Worm (Caenorhabditis elegans) whole organism, L4/young adult: Measurements from ENCODE around the gene hsp-16.2.
"Not testable (repeated sequence)": the region's sequence is repeated elsewhere in the genome, so short reads cannot be mapped to it uniquely, and the experiment has no call there.

ENCODE experiments used
- W03F9.2 ChIP-seq: fragments of 150-350 bp; optimal IDR thresholded peaks from 2 replicates; lab custom pipeline; 2014; ENCODE audit warnings: missing biosample characterization, missing genetic modification characterization
- dao-5 ChIP-seq: sonication (generic microtip); optimal IDR thresholded peaks from 2 replicates; lab custom pipeline; 2016; ENCODE audit warnings: missing genotype, missing genetic modification characterization, moderate library complexity, missing compliant biosample characterization
- him-1 ChIP-seq: sonication (generic microtip); optimal IDR thresholded peaks from 2 replicates; lab custom pipeline; 2016; ENCODE audit warnings: missing genotype, missing genetic modification reagents, missing genetic modification characterization, missing compliant biosample characterization

Gene hsp-16.2

DNA sequence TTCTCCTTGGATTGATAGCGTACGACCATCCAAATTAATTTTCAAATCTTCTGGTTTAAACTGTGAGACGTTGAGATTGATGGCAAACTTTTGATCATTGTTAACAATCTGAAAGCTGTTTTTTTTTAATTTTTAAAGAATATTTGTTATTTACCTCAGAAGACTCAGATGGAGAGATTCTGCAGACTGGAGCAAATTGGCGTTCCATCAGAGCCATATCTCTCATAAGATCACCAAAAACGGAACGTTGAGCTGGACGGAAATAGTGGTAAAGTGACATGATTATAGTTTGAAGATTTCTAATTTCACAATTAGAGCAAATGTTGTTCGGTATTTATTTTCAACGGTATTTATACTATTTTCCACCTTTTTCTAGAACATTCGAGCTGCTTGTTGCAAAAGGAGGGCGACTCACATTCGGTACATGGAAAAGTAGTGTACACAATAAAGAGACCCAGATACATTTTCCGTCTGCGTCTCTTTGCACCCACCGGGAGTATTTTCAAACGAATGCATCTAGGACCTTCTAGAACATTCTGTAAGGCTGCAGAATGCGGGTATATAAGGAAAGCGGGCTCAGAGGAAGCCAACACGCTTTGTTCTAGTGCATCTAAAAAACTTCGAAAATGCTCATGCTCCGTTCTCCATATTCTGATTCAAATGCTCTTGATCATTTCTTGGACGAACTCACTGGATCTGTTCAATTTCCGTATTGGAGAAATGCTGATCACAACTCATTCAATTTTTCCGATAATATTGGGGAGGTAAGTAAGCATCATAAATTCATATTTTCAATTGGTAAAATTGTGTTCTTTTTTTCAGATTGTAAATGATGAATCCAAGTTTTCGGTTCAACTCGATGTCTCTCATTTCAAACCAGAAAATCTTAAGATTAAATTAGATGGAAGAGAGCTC lies at the start of gene hsp-16.2, which contains the start of gene hsp-16.41:
hsp-16.2 (minus strand) TSS at position 313 of the 915 bp plus-strand sequence.
hsp-16.41 (plus strand) TSS at position 534 of the 915 bp plus-strand sequence.
- TF ChIP-seq W03F9.2 (tag; lab: Kevin White, UChicago) (peak; percentile 6), him-1 (tag; lab: Kevin White, UChicago) (no peak)

DNA sequence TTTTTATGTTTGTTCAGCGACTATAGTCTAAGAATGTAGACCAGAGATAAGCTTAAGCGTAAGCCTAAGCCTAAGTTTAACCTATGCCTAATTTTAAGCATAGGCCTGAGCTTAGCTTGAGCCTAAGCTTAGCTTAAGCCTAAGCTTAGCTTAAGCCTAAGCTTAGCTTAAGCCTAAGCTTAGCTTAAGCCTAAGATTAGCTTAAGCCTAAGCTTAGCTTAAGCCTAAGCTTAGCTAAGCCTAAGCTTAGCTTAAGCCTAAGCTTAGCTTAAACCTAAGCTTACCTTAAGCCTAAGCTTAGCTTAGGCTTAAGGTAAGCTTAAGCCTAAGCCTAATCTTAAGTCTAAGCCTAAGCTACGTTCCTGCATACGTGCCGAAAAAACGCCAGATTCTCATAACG lies 43.8 kb upstream of the hsp-16.2 start:
- TF ChIP-seq W03F9.2 (tag; lab: Kevin White, UChicago) (no peak), dao-5 (tag; lab: Kevin White, UChicago) (no peak), him-1 (tag; lab: Kevin White, UChicago) (no peak)

DNA sequence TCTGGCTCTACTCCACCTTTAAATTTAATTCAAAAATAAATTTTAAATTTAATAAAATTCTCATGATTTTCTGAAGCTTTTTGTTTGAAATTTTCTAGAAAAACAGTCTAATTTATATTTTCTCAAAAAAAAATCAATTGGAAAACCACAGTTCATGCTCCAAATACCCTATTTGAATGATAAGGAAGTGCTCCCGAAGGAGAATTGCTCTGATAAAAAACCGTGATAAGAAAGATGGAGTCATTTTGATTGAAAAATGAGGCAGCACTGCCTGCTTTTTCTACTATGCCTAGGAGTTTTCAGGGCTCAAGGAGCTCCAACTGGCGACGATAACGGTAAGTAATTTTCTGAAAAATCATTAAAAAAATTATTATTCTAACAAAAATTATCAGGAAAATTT lies 41.2 kb upstream of the hsp-16.2 start, which contains the start of gene T10B5.7:
T10B5.7 (plus strand) TSS at position 225 of the 400 bp plus-strand sequence.
- TF ChIP-seq dao-5 (tag; lab: Kevin White, UChicago) = no peak

DNA sequence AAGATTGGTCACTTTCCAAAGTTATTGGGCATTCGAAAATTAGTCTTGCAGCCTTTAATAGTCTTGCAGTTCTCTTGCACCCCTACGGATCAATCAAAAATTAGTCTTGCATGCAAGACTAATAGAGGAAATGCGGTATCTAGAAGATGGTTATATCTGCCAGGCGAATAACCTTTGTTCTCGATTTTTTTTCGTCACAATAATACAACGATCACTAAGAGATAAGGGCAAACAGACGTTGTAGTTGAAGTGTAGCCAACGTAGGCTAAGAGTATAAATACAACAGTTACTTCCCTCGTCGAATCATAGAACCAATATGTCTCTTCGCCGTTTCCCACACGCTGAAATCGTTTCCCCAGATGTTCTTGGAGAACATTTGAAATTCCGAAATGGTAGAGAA lies 37.0 kb upstream of the hsp-16.2 start, which contains the start of gene T10B5.8:
T10B5.8 (plus strand) TSS at position 301 of the 400 bp plus-strand sequence.
- TF ChIP-seq dao-5 (tag; lab: Kevin White, UChicago) (no peak), him-1 (tag; lab: Kevin White, UChicago) (no peak), W03F9.2 (tag; lab: Kevin White, UChicago) (no peak)

DNA sequence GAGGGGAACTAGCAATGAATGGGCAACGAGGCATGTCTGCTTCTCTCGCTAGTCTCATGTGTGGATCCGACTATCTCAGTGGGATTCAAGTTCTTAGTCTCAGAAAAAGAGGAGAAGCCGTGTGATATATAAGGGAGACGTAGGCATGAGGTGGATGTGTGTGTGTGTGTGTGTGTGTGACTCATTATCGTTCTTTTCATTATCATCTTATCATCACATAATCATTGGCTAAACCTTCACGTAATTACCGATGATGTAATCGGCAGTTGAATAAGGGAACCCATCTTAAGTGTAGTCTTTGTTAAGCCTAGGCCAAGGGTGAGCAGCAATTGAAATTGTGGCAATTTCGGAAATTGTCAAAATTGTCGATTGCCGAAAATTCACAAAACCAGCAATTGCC lies 25.2 kb upstream of the hsp-16.2 start, which contains the start of gene Y32G9B.1:
Y32G9B.1 (minus strand) TSS at position 101 of the 400 bp plus-strand sequence.
- TF ChIP-seq him-1 (tag; lab: Kevin White, UChicago) (no peak), dao-5 (tag; lab: Kevin White, UChicago) (no peak), W03F9.2 (tag; lab: Kevin White, UChicago) (no peak)

DNA sequence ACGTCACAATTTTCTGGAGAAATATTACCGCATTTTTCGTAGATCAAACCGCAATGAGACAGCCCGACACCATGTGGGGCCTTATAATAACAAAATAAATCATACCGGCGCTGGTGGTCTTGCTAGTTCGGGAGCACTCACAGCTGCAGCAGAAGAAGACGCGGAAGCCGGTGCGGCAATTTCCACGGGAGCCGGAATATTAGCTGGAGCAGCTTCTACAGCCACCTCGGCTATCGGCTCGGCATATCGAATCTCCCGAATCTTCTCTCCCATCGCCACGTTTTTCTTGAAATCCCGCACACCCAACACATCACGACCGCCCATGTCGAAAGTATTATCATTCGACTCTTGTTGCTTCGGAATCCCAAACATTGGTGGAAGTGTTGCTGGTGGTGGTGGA lies 19.8 kb upstream of the hsp-16.2 start:
- TF ChIP-seq him-1 (tag; lab: Kevin White, UChicago) = no peak
- TF ChIP-seq W03F9.2 (tag; lab: Kevin White, UChicago) = no peak

DNA sequence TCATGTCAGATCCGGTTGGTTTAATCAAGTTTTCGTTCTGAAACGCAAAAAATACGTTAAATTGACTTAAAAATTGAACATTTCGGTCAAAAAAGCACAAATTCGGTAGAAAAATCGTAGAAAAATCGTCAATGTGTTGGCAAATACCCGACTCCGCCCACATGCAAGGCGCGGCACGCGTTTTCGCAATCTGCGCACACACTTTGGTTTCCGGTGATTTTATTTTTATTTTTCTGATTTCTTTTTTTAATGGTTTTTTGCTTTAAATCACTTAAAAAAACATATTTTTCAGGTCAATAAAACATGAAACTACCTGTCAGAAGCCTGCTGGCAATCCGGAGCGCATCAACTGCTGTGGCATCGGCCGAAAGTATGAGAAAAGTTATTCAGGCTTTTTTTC lies 16.5 kb upstream of the hsp-16.2 start, which contains the start of the genes gly-7 and mrpl-39:
gly-7 (minus strand) TSS at position 37 of the 400 bp plus-strand sequence.
mrpl-39 (plus strand) TSS at position 293 of the 400 bp plus-strand sequence.
- TF ChIP-seq dao-5 (tag; lab: Kevin White, UChicago) (no peak), W03F9.2 (tag; lab: Kevin White, UChicago) (peak; percentile 2)

DNA sequence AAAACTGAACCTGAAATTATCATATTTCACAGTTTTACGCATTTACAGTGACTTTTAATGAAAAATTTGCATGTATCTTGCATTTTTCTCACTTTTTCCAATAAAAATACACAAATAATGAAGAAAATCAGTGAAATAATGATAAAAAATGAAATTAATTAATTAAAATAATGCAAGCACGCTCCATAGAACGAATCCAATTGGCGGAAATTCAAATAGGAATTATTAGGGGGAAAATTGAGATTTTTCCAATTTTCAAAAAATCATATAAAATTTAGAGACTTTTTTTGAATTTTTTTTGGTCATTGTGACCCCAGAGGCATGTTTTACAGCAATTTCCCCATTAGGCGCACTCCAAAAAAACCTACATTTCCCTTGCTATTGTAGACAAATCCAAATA lies 16.0 kb upstream of the hsp-16.2 start:
- TF ChIP-seq dao-5 (tag; lab: Kevin White, UChicago) (no peak), him-1 (tag; lab: Kevin White, UChicago) (no peak), W03F9.2 (tag; lab: Kevin White, UChicago) (no peak)

DNA sequence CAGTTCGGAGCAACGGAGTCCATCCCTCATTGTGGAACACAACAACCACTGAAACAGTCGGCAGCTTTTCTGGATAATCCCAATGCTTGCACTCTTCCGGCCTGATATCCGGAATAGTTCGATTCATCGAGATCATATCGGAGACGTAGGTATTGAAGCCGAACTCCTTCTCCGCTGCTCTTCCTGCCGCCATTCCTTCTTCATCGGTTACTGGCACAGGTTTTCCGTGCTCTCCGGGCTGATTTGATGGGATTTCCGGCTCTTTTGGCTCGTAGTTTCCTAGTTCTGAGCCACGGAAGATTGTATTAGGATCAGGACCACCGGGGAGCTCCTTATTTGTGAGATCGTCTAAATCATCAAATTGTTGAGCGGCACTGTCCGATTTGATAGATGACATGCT lies 15.3 kb upstream of the hsp-16.2 start:
- TF ChIP-seq dao-5 (tag; lab: Kevin White, UChicago) (no peak), W03F9.2 (tag; lab: Kevin White, UChicago) (no peak), him-1 (tag; lab: Kevin White, UChicago) (no peak)

DNA sequence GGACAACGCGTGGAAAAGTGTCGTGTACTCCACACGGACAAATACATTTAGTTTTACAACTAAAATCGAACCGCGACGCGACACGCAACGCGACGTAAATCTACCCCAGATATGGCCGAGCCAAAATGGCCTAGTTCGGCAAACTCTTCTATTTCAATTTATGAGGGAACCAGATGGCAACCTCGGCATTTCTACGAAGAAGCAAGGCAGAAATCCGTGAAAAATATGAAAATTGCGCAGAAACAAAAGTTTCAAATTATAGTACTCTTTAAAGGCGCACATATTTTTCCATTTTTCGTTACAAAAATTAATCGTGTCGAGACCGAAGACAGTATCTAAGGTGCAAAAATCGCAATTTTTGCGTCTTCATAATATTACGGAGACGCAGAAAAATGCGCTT lies 10.0 kb upstream of the hsp-16.2 start, which contains the start of gene Y46H3A.5:
Y46H3A.5 (minus strand) TSS at position 101 of the 400 bp plus-strand sequence.
- TF ChIP-seq him-1, W03F9.2, dao-5 (tag; lab: Kevin White, UChicago): not testable (repeated sequence)

DNA sequence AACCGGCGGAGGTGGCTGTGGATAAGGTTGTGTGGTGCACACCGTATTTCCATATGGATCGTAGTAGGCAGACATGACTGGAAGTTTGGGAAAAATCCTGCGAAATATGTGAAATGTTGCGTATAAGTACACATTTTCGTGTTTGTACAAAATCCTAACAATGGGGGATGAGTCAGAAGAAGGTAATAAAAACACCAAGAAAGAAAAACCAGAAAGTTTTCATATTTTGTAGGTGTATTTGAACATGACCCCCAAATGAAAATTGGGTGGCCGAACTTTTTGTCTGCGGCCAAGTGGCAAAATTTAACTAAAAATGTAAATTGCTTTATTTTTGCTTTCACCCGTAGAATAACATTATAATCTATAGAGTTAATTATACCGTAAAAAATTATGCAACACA lies 6.3 kb upstream of the hsp-16.2 start, which contains the start of gene Y46H3A.4:
Y46H3A.4 (minus strand) TSS at position 101 of the 400 bp plus-strand sequence.
- no peak for TF ChIP-seq W03F9.2 (tag; lab: Kevin White, UChicago)
- TF ChIP-seq him-1 (tag; lab: Kevin White, UChicago) = no peak
- TF ChIP-seq dao-5 (tag; lab: Kevin White, UChicago) = no peak

DNA sequence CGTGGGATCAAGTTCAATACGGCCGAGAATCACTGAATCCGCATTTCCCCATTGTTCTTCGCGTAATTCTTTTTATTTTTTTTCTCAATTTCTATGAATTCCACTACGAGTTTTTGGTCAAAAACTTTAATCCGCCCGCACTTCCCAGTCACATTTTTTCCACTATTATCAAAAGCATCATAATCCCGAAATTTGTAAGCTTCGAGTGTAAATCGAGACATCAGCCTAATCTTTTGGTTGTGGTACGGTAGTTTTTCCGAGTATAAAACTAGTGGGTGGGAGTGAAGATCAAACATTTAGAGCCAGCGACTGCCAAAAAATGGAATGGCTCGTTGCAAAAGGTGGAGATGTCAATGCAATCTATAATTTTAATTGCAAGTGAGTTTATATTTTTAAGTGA lies 2.4 kb upstream of the hsp-16.2 start, which contains the start of gene srt-42:
srt-42 (plus strand) TSS at position 301 of the 400 bp plus-strand sequence.
- no peak for TF ChIP-seq dao-5 (tag; lab: Kevin White, UChicago)

DNA sequence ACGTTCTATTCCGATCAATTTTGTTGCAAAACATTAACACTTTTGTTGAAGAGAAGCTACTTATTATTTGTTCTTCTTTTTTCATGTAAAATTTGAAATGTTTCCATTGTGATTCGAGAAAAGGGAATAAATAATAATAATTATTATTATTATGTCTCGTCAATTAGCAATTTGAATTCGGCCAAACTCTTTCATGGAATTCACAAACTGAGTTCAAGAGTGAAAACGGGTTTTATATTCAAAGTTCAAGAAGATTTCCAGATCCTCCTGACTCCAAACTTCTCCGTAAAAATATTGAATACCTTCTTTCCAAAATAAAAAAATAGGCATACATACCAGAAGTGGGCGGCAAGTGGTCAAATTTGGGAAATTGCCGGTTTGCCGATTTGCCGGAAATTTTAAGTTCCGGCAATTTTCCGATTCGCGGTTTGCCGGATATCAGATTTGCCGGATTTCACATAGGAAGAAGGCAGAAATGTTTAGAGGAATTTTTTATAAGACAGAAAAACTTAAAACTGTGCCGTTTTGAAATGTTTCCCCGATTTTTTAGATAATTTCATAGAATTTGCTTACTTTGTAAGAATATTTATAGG lies 1.1 kb upstream of the hsp-16.2 start:
- TF ChIP-seq him-1 (tag; lab: Kevin White, UChicago) (no peak), dao-5 (tag; lab: Kevin White, UChicago) (no peak), W03F9.2 (tag; lab: Kevin White, UChicago) (no peak)
